Fruit fly (Drosophila melanogaster) whole organism, embryonic: ENCODE results near the gene CG18557.

Experiments
- Asciz ChIP-seq: fragments of 200-800 bp; sonication (Bioruptor generic); optimal IDR thresholded peaks from 2 replicates; lab custom pipeline; 2017; ENCODE audit warnings: missing biosample characterization, mild to moderate bottlenecking, missing genetic modification characterization, missing genetic modification reagents
- Atf6 ChIP-seq: fragments of 200-800 bp; sonication (Bioruptor generic); IDR thresholded peaks from 2 replicates; pipeline ENCODE4 v1.3.6; 2022; ENCODE audit warnings: missing biosample characterization, missing genetic modification characterization
- Awh ChIP-seq: fragments of 200-800 bp; sonication (Bioruptor generic); IDR thresholded peaks from 2 replicates; pipeline ENCODE4, ENCODE4 v1.3.6; 2022; ENCODE audit warnings: missing biosample characterization, missing genetic modification characterization
- CG10654 ChIP-seq: fragments of 200-800 bp; sonication (Bioruptor generic); optimal IDR thresholded peaks from 2 replicates; lab custom pipeline; 2016; ENCODE audit warnings: missing biosample characterization, missing genetic modification characterization
- CG11696 ChIP-seq: fragments of 200-800 bp; sonication (Bioruptor generic); IDR thresholded peaks from 2 replicates; pipeline ENCODE4 v1.3.6; 2022; ENCODE audit warnings: missing biosample characterization, missing genetic modification characterization
- CG12659 ChIP-seq: fragments of 200-800 bp; sonication (Bioruptor generic); optimal IDR thresholded peaks from 3 replicates; lab custom pipeline; 2017; ENCODE audit warnings: mild to moderate bottlenecking, missing biosample characterization, missing genetic modification reagents, missing genetic modification characterization
- CG15479 ChIP-seq: fragments of 200-800 bp; sonication (Bioruptor generic); optimal IDR thresholded peaks from 3 replicates; lab custom pipeline; 2019; ENCODE audit warnings: missing biosample characterization, mild to moderate bottlenecking, missing genetic modification characterization, moderate library complexity
- CG15696 ChIP-seq: fragments of 200-800 bp; sonication (Bioruptor generic); optimal IDR thresholded peaks from 2 replicates; lab custom pipeline; 2019; ENCODE audit warnings: missing biosample characterization, mild to moderate bottlenecking, missing genetic modification characterization, moderate library complexity
- CG16815 ChIP-seq: fragments of 200-800 bp; sonication (Bioruptor generic); optimal IDR thresholded peaks from 3 replicates; lab custom pipeline; 2017; ENCODE audit warnings: missing biosample characterization, mild to moderate bottlenecking, missing genetic modification characterization
- CG1792 ChIP-seq: fragments of 200-800 bp; sonication (Bioruptor generic); optimal IDR thresholded peaks from 2 replicates; lab custom pipeline; 2016; ENCODE audit warnings: missing biosample characterization, missing genetic modification characterization
- CG30431 ChIP-seq: fragments of 200-800 bp; sonication (Bioruptor generic); optimal IDR thresholded peaks from 2 replicates; lab custom pipeline; 2017; ENCODE audit warnings: missing biosample characterization, missing genetic modification characterization
- CG32772 ChIP-seq: fragments of 200-800 bp; sonication (Bioruptor generic); IDR thresholded peaks from 2 replicates; pipeline ENCODE4 v1.3.6; 2022; ENCODE audit warnings: missing biosample characterization, missing genetic modification characterization
- CG3995 ChIP-seq: fragments of 200-800 bp; sonication (Bioruptor generic); optimal IDR thresholded peaks from 3 replicates; lab custom pipeline; 2016; ENCODE audit warnings: missing biosample characterization, missing genetic modification characterization
- CG4328 ChIP-seq: fragments of 200-800 bp; sonication (Bioruptor generic); optimal IDR thresholded peaks from 3 replicates; lab custom pipeline; 2017; ENCODE audit warnings: missing biosample characterization, missing genetic modification reagents, missing genetic modification characterization
- CG43689 ChIP-seq: fragments of 200-800 bp; sonication (Bioruptor generic); IDR thresholded peaks from 2 replicates; pipeline ENCODE4 v1.3.6; 2022; ENCODE audit warnings: missing biosample characterization, missing genetic modification characterization
- CG4424 ChIP-seq: fragments of 200-800 bp; sonication (Bioruptor generic); optimal IDR thresholded peaks from 3 replicates; lab custom pipeline; 2016; ENCODE audit warnings: missing biosample characterization, missing genetic modification characterization
- CG7372 ChIP-seq: fragments of 200-800 bp; sonication (Bioruptor generic); IDR thresholded peaks from 2 replicates; pipeline ENCODE4 v1.3.6; 2022; ENCODE audit warnings: missing biosample characterization, missing genetic modification characterization
- CG7556 ChIP-seq: fragments of 200-800 bp; sonication (Bioruptor generic); optimal IDR thresholded peaks from 2 replicates; lab custom pipeline; 2017; ENCODE audit warnings: missing biosample characterization, mild to moderate bottlenecking, missing genetic modification characterization
- CG7839 ChIP-seq: fragments of 200-800 bp; sonication (Bioruptor generic); optimal IDR thresholded peaks from 3 replicates; lab custom pipeline; 2018; ENCODE audit warnings: missing biosample characterization, mild to moderate bottlenecking, missing genetic modification characterization, moderate library complexity
- CG8089 ChIP-seq: fragments of 200-800 bp; sonication (Bioruptor generic); optimal IDR thresholded peaks from 3 replicates; lab custom pipeline; 2016; ENCODE audit warnings: missing biosample characterization, missing genetic modification characterization
- CG8944 ChIP-seq: fragments of 200-800 bp; sonication (Bioruptor generic); optimal IDR thresholded peaks from 3 replicates; lab custom pipeline; 2016; ENCODE audit warnings: missing biosample characterization, missing genetic modification characterization
- Dbx ChIP-seq: fragments of 200-800 bp; sonication (Bioruptor generic); IDR thresholded peaks from 3 replicates; pipeline ENCODE4 v1.3.6; 2022; ENCODE audit warnings: missing biosample characterization, missing genetic modification characterization
- Deaf1 ChIP-seq: fragments of 200-800 bp; optimal IDR thresholded peaks from 3 replicates; lab custom pipeline; 2019; ENCODE audit warnings: missing biosample characterization, mild to moderate bottlenecking, missing genetic modification characterization, moderate library complexity
- Doc3 ChIP-seq: fragments of 200-800 bp; sonication (Bioruptor generic); IDR thresholded peaks from 3 replicates; pipeline ENCODE4 v1.3.6; 2022; ENCODE audit warnings: missing biosample characterization, missing genetic modification characterization; ENCODE audit not compliant: partially characterized antibody
- Fer1 ChIP-seq: fragments of 200-800 bp; sonication (Bioruptor generic); optimal IDR thresholded peaks from 2 replicates; lab custom pipeline; 2017; ENCODE audit warnings: missing biosample characterization, mild to moderate bottlenecking, missing genetic modification characterization
- Hsf ChIP-seq: fragments of 200-800 bp; sonication (Bioruptor generic); optimal IDR thresholded peaks from 3 replicates; lab custom pipeline; 2016; ENCODE audit warnings: missing biosample characterization, missing genetic modification characterization
- Mrtf ChIP-seq: fragments of 200-800 bp; sonication (Bioruptor generic); IDR thresholded peaks from 3 replicates; pipeline ENCODE4 v1.3.6; 2022; ENCODE audit warnings: missing biosample characterization, missing genetic modification characterization
- Nf-YB ChIP-seq: fragments of 200-800 bp; sonication (Bioruptor generic); optimal IDR thresholded peaks from 3 replicates; lab custom pipeline; 2019; ENCODE audit warnings: missing biosample characterization, mild to moderate bottlenecking, missing genetic modification characterization, moderate library complexity
- Tbp ChIP-seq: fragments of >200 bp; optimal IDR thresholded peaks from 2 replicates; lab custom pipeline; 2018; ENCODE audit warnings: missing biosample characterization, missing genetic modification characterization
- ac ChIP-seq: fragments of 200-800 bp; sonication (Bioruptor generic); optimal IDR thresholded peaks from 3 replicates; lab custom pipeline; 2017; ENCODE audit warnings: missing biosample characterization, mild to moderate bottlenecking, missing genetic modification characterization
- btn ChIP-seq: fragments of 200-800 bp; sonication (Bioruptor generic); optimal IDR thresholded peaks from 2 replicates; lab custom pipeline; 2016; ENCODE audit warnings: missing biosample characterization, missing genetic modification characterization
- caup ChIP-seq: fragments of 200-800 bp; sonication (Bioruptor generic); optimal IDR thresholded peaks from 3 replicates; lab custom pipeline; 2017; ENCODE audit warnings: missing biosample characterization, mild to moderate bottlenecking, missing genetic modification characterization, moderate library complexity; ENCODE audit not compliant: severe bottlenecking
- corto ChIP-seq: fragments of 200-800 bp; sonication (Bioruptor generic); optimal IDR thresholded peaks from 2 replicates; lab custom pipeline; 2016; ENCODE audit warnings: missing biosample characterization, mild to moderate bottlenecking, missing genetic modification characterization, moderate library complexity
- disco-r ChIP-seq: fragments of 200-800 bp; sonication (Bioruptor generic); optimal IDR thresholded peaks from 2 replicates; lab custom pipeline; 2016; ENCODE audit warnings: missing biosample characterization, missing genetic modification characterization
- esg ChIP-seq: fragments of 200-800 bp; sonication (Bioruptor generic); conservative IDR thresholded peaks from 2 replicates; pipeline ENCODE4 v1.3.6; 2022; ENCODE audit warnings: missing biosample characterization, missing genetic modification characterization
- fd64A ChIP-seq: fragments of 200-800 bp; sonication (Bioruptor generic); optimal IDR thresholded peaks from 3 replicates; lab custom pipeline; 2018; ENCODE audit warnings: missing biosample characterization, mild to moderate bottlenecking, missing genetic modification characterization
- hb ChIP-seq: fragments of 200-800 bp; sonication (Bioruptor generic); IDR thresholded peaks from 3 replicates; pipeline ENCODE4 v1.3.6; 2022; ENCODE audit warnings: missing biosample characterization, missing genetic modification characterization; ENCODE audit not compliant: partially characterized antibody
- knrl ChIP-seq: fragments of 200-800 bp; sonication (Bioruptor generic); IDR thresholded peaks from 3 replicates; pipeline ENCODE4 v1.3.6; 2022; ENCODE audit warnings: missing biosample characterization, missing genetic modification characterization; ENCODE audit not compliant: partially characterized antibody
- lab ChIP-seq: fragments of 200-800 bp; sonication (Bioruptor generic); optimal IDR thresholded peaks from 3 replicates; lab custom pipeline; 2017; ENCODE audit warnings: missing biosample characterization, missing genetic modification characterization, mild to moderate bottlenecking, moderate library complexity, missing genetic modification reagents
- luna ChIP-seq: fragments of 200-800 bp; sonication (Bioruptor generic); optimal IDR thresholded peaks from 2 replicates; lab custom pipeline; 2016; ENCODE audit warnings: missing biosample characterization, missing genetic modification characterization
- nmo ChIP-seq: fragments of 200-800 bp; sonication (Bioruptor generic); optimal IDR thresholded peaks from 2 replicates; lab custom pipeline; 2018; ENCODE audit warnings: missing biosample characterization, mild to moderate bottlenecking, missing genetic modification characterization, moderate library complexity
- phol ChIP-seq: fragments of 200-800 bp; sonication (Bioruptor generic); optimal IDR thresholded peaks from 3 replicates; lab custom pipeline; 2018; ENCODE audit warnings: missing biosample characterization, mild to moderate bottlenecking, missing genetic modification characterization, moderate library complexity
- sens ChIP-seq: fragments of 200-800 bp; sonication (Bioruptor generic); peaks from one replicate; lab custom pipeline; 2016; ENCODE audit warnings: missing biosample characterization, missing genetic modification characterization
- shn ChIP-seq: fragments of 200-800 bp; sonication (Bioruptor generic); optimal IDR thresholded peaks from 3 replicates; lab custom pipeline; 2016; ENCODE audit warnings: missing biosample characterization, missing genetic modification characterization
- sim ChIP-seq: fragments of 200-800 bp; sonication (Bioruptor generic); IDR thresholded peaks from 2 replicates; pipeline ENCODE4 v1.3.6; 2022; ENCODE audit warnings: missing biosample characterization, missing genetic modification characterization
- sisA ChIP-seq: fragments of 200-800 bp; sonication (Bioruptor generic); IDR thresholded peaks from 2 replicates; pipeline ENCODE4 v1.3.6; 2022; ENCODE audit warnings: missing biosample characterization, missing genetic modification characterization
- so ChIP-seq: fragments of 200-800 bp; sonication (Bioruptor generic); IDR thresholded peaks from 3 replicates; pipeline ENCODE4 v1.3.6; 2022; ENCODE audit warnings: missing biosample characterization, missing genetic modification characterization
- tio ChIP-seq: fragments of 200-800 bp; sonication (Bioruptor generic); optimal IDR thresholded peaks from 2 replicates; lab custom pipeline; 2017; ENCODE audit warnings: missing biosample characterization, missing genetic modification characterization, inconsistent platforms
- tll ChIP-seq, 2 experiments: fragments of 200-800 bp in 1 of 2; fragments of >200 bp in 1 of 2; sonication (Bioruptor generic) in 1 of 2; optimal IDR thresholded peaks; 2 replicates each; lab custom pipeline; 2017 to 2019; ENCODE audit warnings: missing biosample characterization in 2 of 2, missing genetic modification characterization in 2 of 2, mild to moderate bottlenecking in 1 of 2, moderate library complexity in 1 of 2
- trem ChIP-seq: fragments of 200-800 bp; optimal IDR thresholded peaks from 3 replicates; lab custom pipeline; 2019; ENCODE audit warnings: missing biosample characterization, mild to moderate bottlenecking, missing genetic modification characterization, moderate library complexity

Gene CG18557

DNA sequence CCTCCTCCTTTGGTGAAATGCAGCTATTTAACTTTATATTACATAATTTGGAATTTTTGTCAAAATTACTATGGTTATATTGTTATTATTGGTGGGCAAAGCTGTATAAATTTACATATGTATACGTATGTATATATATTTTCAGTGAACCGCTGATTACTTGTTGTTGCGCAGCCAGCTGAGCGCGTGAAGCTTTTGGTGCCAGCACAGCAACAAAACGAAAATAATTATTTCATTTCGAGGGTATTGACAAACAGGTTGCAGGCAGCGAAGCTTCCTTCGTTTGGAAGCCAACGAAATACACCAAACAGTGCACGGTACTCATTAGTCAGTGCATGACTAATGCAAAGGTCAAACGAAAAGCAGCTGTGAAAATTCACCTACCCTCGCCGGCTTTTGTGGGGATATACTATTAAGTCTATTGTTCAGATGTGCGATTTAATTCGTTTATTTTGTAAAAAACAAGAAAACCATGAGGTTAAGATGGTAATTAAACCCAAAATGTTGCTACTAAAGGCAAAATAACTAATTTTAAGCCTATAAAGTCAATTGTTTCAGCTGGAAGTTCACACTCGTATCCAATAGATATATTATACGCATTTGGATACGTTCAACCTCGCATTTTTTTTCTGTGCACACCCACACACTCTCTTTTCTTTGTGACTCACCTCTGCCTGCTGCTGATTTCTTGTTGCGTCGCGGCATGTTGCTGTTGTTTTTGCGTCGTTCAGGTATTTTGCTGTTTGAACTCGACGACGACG is 27.6 kb upstream of the CG18557 start (continued):
- TF ChIP-seq hb (GFP tag; lab: Robert Waterston, UW) (no peak), CG7839 (peak; percentile 29), so (GFP tag; lab: Robert Waterston, UW) (no peak), esg (GFP tag; lab: Robert Waterston, UW) (no peak), sim (GFP tag; lab: Robert Waterston, UW) (no peak), ac (GFP tag; lab: Kevin White, UChicago) (no peak), CG3995 (GFP tag; lab: Kevin White, UChicago) (no peak), CG8089 (GFP tag; lab: Kevin White, UChicago) (peak; percentile 33), Fer1 (no peak), CG15479 (no peak), Deaf1 (tag; lab: Kevin White, UChicago) (no peak), Tbp (GFP tag; lab: Kevin White, UChicago) (no peak), btn (GFP tag; lab: Kevin White, UChicago) (no peak), phol (no peak), CG32772 (GFP tag; lab: Robert Waterston, UW) (no peak), sens (peak; percentile 85), Atf6 (GFP tag; lab: Robert Waterston, UW) (no peak), CG4328 (peak; percentile 21), CG12659 (GFP tag; lab: Kevin White, UChicago) (peak; percentile 8), sisA (GFP tag; lab: Robert Waterston, UW) (no peak), lab (GFP tag; lab: Kevin White, UChicago) (peak; percentile 46), tll (GFP tag; optimal IDR thresholded peaks at IDR 0.05; lab: Kevin White, UChicago) (peak in 1 of 2 experiments; percentile 49), knrl (GFP tag; lab: Robert Waterston, UW) (no peak), CG1792 (GFP tag; lab: Kevin White, UChicago) (no peak), Mrtf (GFP tag; lab: Robert Waterston, UW) (peak; percentile 42; the same call in 1 of the 3 replicates), Hsf (GFP tag; lab: Kevin White, UChicago) (no peak), caup (peak; percentile 30), Nf-YB (GFP tag; lab: Kevin White, UChicago) (no peak), CG7556 (GFP tag; lab: Kevin White, UChicago) (peak; percentile 20), trem (no peak), shn (GFP tag; lab: Kevin White, UChicago) (no peak), CG43689 (GFP tag; lab: Robert Waterston, UW) (no peak), CG11696 (no peak), CG15696 (tag; lab: Kevin White, UChicago) (no peak), CG8944 (GFP tag; lab: Kevin White, UChicago) (no peak), fd64A (GFP tag; lab: Kevin White, UChicago) (no peak), Doc3 (GFP tag; lab: Robert Waterston, UW) (no peak), nmo (GFP tag; lab: Kevin White, UChicago) (peak; percentile 7), CG4424 (GFP tag; lab: Kevin White, UChicago) (peak; percentile 14), CG10654 (no peak), tio (GFP tag; lab: Kevin White, UChicago) (no peak), CG7372 (no peak), disco-r (GFP tag; lab: Kevin White, UChicago) (no peak), CG30431 (GFP tag; lab: Kevin White, UChicago) (no peak), Awh (GFP tag; lab: Robert Waterston, UW) (no peak), Asciz (GFP tag; lab: Kevin White, UChicago) (no peak), Dbx (GFP tag; lab: Robert Waterston, UW) (no peak), CG16815 (GFP tag; lab: Kevin White, UChicago) (no peak), luna (peak; percentile 30), corto (GFP tag; lab: Kevin White, UChicago) (no peak)
